Fruit fly (Drosophila melanogaster): ENCODE results near the gene CG8483.

The CG8483 gene

dm6 chr3R:13258696-13259567, 44.7 kb upstream of the CG8483 start, which contains the start of gene Ace:
Ace (minus strand) TSS chr3R:13259517.
- TF ChIP-seq Hr83 (GFP tag; optimal IDR thresholded peaks at IDR 0.05; ENCODE audit: poor library complexity, severe bottlenecking) (no peak), Hnf4 (GFP tag; optimal IDR thresholded peaks at IDR 0.05) (no peak), Jra (GFP tag; optimal IDR thresholded peaks at IDR 0.05) (no peak), foxo (GFP tag; optimal IDR thresholded peaks at IDR 0.05) (no peak), N (GFP tag; optimal IDR thresholded peaks at IDR 0.05) (peak; percentile 36), GATAd (GFP tag; optimal IDR thresholded peaks at IDR 0.05) (no peak), psq (GFP tag; optimal IDR thresholded peaks at IDR 0.05) (no peak), h (GFP tag; optimal IDR thresholded peaks at IDR 0.05) (no peak), dl (GFP tag; optimal IDR thresholded peaks at IDR 0.05; ENCODE audit: insufficient read depth in 1 of 2, partially characterized antibody in 2 of 2) (peak; percentile 43 to 46), Dif (GFP tag; optimal IDR thresholded peaks at IDR 0.05; ENCODE audit: partially characterized antibody) (peak; percentile 78), Dfd (GFP tag; optimal IDR thresholded peaks at IDR 0.05) (no peak), CrebA (GFP tag; optimal IDR thresholded peaks at IDR 0.05; ENCODE audit: borderline replicate concordance) (no peak), Abd-B (GFP tag; optimal IDR thresholded peaks at IDR 0.05) (no peak), CG9705 (GFP tag; optimal IDR thresholded peaks at IDR 0.05) (no peak), CG32264 (GFP tag; optimal IDR thresholded peaks at IDR 0.05) (no peak), rgr (GFP tag; optimal IDR thresholded peaks at IDR 0.05) (no peak), Rel (GFP tag; optimal IDR thresholded peaks at IDR 0.05) (no peak), Rel (tag; optimal IDR thresholded peaks at IDR 0.05) (no peak), OdsH (GFP tag; optimal IDR thresholded peaks at IDR 0.05) (no peak), Mio (GFP tag; optimal IDR thresholded peaks at IDR 0.05) (no peak)

- no peak for TF ChIP-seq sv (GFP tag; optimal IDR thresholded peaks at IDR 0.05)
- TF ChIP-seq jim (GFP tag; optimal IDR thresholded peaks at IDR 0.05) = no peak
- TF ChIP-seq tai (GFP tag; optimal IDR thresholded peaks at IDR 0.05) = no peak
- TF ChIP-seq Hr78 (GFP tag; optimal IDR thresholded peaks at IDR 0.05) = no peak
- no peak for TF ChIP-seq brk (GFP tag; optimal IDR thresholded peaks at IDR 0.05)
- no peak for TF ChIP-seq GATAd (GFP tag; optimal IDR thresholded peaks at IDR 0.05)
- TF ChIP-seq Rel (GFP tag; optimal IDR thresholded peaks at IDR 0.05) = no peak
- no peak for TF ChIP-seq Rel (tag; optimal IDR thresholded peaks at IDR 0.05)
- TF ChIP-seq woc (GFP tag; optimal IDR thresholded peaks at IDR 0.05) = no peak
- no peak for TF ChIP-seq OdsH (GFP tag; optimal IDR thresholded peaks at IDR 0.05)
- no peak for TF ChIP-seq lola (GFP tag; optimal IDR thresholded peaks at IDR 0.05)
- no peak for TF ChIP-seq CrebA (GFP tag; optimal IDR thresholded peaks at IDR 0.05; ENCODE audit: borderline replicate concordance)
- no peak for TF ChIP-seq sage (GFP tag; optimal IDR thresholded peaks at IDR 0.05)
- no peak for TF ChIP-seq CG9705 (GFP tag; optimal IDR thresholded peaks at IDR 0.05)
- no peak for TF ChIP-seq Jra (GFP tag; optimal IDR thresholded peaks at IDR 0.05)
- TF ChIP-seq Dfd (GFP tag; optimal IDR thresholded peaks at IDR 0.05) = no peak
- no peak for TF ChIP-seq Abd-B (GFP tag; optimal IDR thresholded peaks at IDR 0.05)
Measured at dm6 chr3R:13257110-13257509, 42.8 kb upstream of the CG8483 start.

dm6 chr3R:13241726-13242125, 27.5 kb upstream of the CG8483 start:
- TF ChIP-seq N (GFP tag; optimal IDR thresholded peaks at IDR 0.05) (no peak), Sp1 (GFP tag; optimal IDR thresholded peaks at IDR 0.05) (no peak), Dfd (GFP tag; optimal IDR thresholded peaks at IDR 0.05) (peak; percentile 63)

- TF ChIP-seq psq (GFP tag; optimal IDR thresholded peaks at IDR 0.05) (no peak), Dfd (GFP tag; optimal IDR thresholded peaks at IDR 0.05) (no peak), foxo (GFP tag; optimal IDR thresholded peaks at IDR 0.05) (no peak), N (GFP tag; optimal IDR thresholded peaks at IDR 0.05) (no peak), dl (GFP tag; optimal IDR thresholded peaks at IDR 0.05; ENCODE audit: insufficient read depth in 1 of 2, partially characterized antibody in 2 of 2) (no peak), Jra (GFP tag; optimal IDR thresholded peaks at IDR 0.05) (no peak), HLH106 (tag; optimal IDR thresholded peaks at IDR 0.05) (no peak), Abd-B (GFP tag; optimal IDR thresholded peaks at IDR 0.05) (no peak), Myc (optimal IDR thresholded peaks at IDR 0.05) (no peak), GATAd (GFP tag; optimal IDR thresholded peaks at IDR 0.05) (no peak), Hr78 (GFP tag; optimal IDR thresholded peaks at IDR 0.05) (no peak), brk (GFP tag; optimal IDR thresholded peaks at IDR 0.05) (no peak), Mio (GFP tag; optimal IDR thresholded peaks at IDR 0.05) (no peak), dsf (GFP tag; optimal IDR thresholded peaks at IDR 0.05; ENCODE audit: borderline replicate concordance) (no peak), Rel (GFP tag; optimal IDR thresholded peaks at IDR 0.05) (no peak), Rel (tag; optimal IDR thresholded peaks at IDR 0.05) (no peak), usp (GFP tag; optimal IDR thresholded peaks at IDR 0.05) (no peak)
Measured at dm6 chr3R:13231184-13231583, 16.9 kb upstream of the CG8483 start.

All from whole organism, wandering third instar larva.